Worm (Caenorhabditis elegans) whole organism, L4 larva: ENCODE measurements around the gene F40F4.7.

Experiments used
- attf-4 ChIP-seq: sonication (generic microtip); optimal IDR thresholded peaks from 3 replicates; lab custom pipeline; 2017; ENCODE audit warnings: missing biosample characterization, missing genetic modification characterization
- fos-1 ChIP-seq: fragments of 150-350 bp; optimal IDR thresholded peaks from 2 replicates; lab custom pipeline; 2014; ENCODE audit warnings: missing biosample characterization, missing genetic modification characterization
- lin-39 ChIP-seq: fragments of 150-350 bp; optimal IDR thresholded peaks from 2 replicates; lab custom pipeline; 2014; ENCODE audit warnings: missing biosample characterization, missing genetic modification reagents, missing genetic modification characterization
- nhr-77 ChIP-seq: fragments of 150-350 bp; optimal IDR thresholded peaks from 2 replicates; lab custom pipeline; 2014; ENCODE audit warnings: missing biosample characterization, missing genetic modification characterization
- snpc-4 ChIP-seq: fragments of 150-350 bp; optimal IDR thresholded peaks from 2 replicates; lab custom pipeline; 2014; ENCODE audit warnings: missing biosample characterization, missing genetic modification characterization
- unc-130 ChIP-seq: sonication (generic microtip); optimal IDR thresholded peaks from 2 replicates; lab custom pipeline; 2016; ENCODE audit warnings: missing genetic modification reagents, missing genetic modification characterization, missing compliant biosample characterization
- unc-39 ChIP-seq: sonication (generic microtip); optimal IDR thresholded peaks from 2 replicates; lab custom pipeline; 2017; ENCODE audit warnings: missing biosample characterization, missing genetic modification characterization
- ztf-11 ChIP-seq: fragments of 150-350 bp; optimal IDR thresholded peaks from 2 replicates; lab custom pipeline; 2014; ENCODE audit warnings: missing biosample characterization, missing genetic modification characterization

- no peak for TF ChIP-seq attf-4
- no peak for TF ChIP-seq snpc-4
- TF ChIP-seq ztf-11, result no peak
- TF ChIP-seq unc-130 (GFP tag; lab: Kevin White, UChicago), result no peak
- TF ChIP-seq nhr-77 (tag; lab: Kevin White, UChicago), result no peak
- no peak for TF ChIP-seq unc-39 (tag; lab: Kevin White, UChicago)
- TF ChIP-seq fos-1, result no peak
- no peak for TF ChIP-seq lin-39 (tag; lab: Kevin White, UChicago)
Measured at ce11 chrX:3218040-3218795, 27.5 kb downstream of the F40F4.7 start.
